Fruit fly (Drosophila melanogaster) Kc167 (cell line): Measurements from ENCODE around the gene phol.

ENCODE experiments used
- Myc ChIP-seq: fragments of >200 bp; optimal IDR thresholded peaks from 2 replicates; lab custom pipeline; 2017; ENCODE audit warnings: missing external identifiers
- Sin3A ChIP-seq: fragments of >200 bp; optimal IDR thresholded peaks from 2 replicates; lab custom pipeline; 2018; ENCODE audit warnings: missing external identifiers
- h ChIP-seq: fragments of >200 bp; optimal IDR thresholded peaks from 3 replicates; lab custom pipeline; 2018; ENCODE audit warnings: missing external identifiers
- insv ChIP-seq: fragments of >200 bp; optimal IDR thresholded peaks from 3 replicates; lab custom pipeline; 2018; ENCODE audit warnings: missing external identifiers
- psq ChIP-seq: fragments of >200 bp; optimal IDR thresholded peaks from 2 replicates; lab custom pipeline; 2017; ENCODE audit warnings: missing external identifiers

dm6 chr3L:9438858-9439257 lies 17.2 kb downstream of the phol start:
- no peak for TF ChIP-seq psq (lab: Kevin White, UChicago)
- no peak for TF ChIP-seq Myc
- TF ChIP-seq Sin3A = no peak
- TF ChIP-seq insv = no peak
- TF ChIP-seq h (lab: Kevin White, UChicago) = no peak
